Fruit fly (Drosophila melanogaster) whole organism: ENCODE measurements around the gene CG44437.

Experiments
- CG8478 ChIP-seq: fragments of >200 bp; optimal IDR thresholded peaks from 2 replicates; lab custom pipeline; 2018; ENCODE audit warnings: inconsistent platforms
- Dll ChIP-seq: fragments of >200 bp; optimal IDR thresholded peaks from 2 replicates; lab custom pipeline; 2017
- EcR ChIP-seq, 2 experiments: fragments of >200 bp; optimal IDR thresholded peaks; 2 replicates each; lab custom pipeline; 2017; ENCODE audit warnings: missing biosample characterization in 2 of 2, missing genetic modification characterization in 2 of 2, missing genetic modification reagents in 2 of 2
- pan ChIP-seq: fragments of >200 bp; optimal IDR thresholded peaks from 2 replicates; lab custom pipeline; 2017
- psq ChIP-seq: fragments of >200 bp; optimal IDR thresholded peaks from 2 replicates; lab custom pipeline; 2017
- usp ChIP-seq: fragments of >200 bp; optimal IDR thresholded peaks from 2 replicates; lab custom pipeline; 2017; ENCODE audit warnings: missing biosample characterization, missing genetic modification characterization, mixed read lengths

CG44437 gene

DNA sequence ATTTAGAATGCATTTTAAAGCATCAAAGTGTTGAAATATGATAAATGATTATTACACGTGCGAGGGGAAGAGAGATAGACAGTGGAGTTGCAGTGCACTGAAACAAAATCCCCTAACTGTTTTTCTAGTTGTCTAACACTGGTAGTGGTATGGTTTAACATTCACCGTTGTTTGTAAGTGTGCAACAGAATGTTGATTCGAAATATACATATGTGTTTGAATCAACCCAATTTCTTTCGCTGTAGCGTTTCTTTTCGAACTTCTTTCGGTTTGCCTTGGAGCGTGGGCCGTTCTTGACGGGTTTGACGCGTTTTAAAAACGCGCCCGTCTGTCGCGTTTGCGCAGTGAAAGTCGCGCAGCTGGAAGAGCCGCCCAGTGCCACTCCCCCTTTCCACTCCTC lies 19.2 kb upstream of the CG44437 start:
- TF ChIP-seq pan (lab: Kevin White, UChicago) (no peak), usp (GFP tag; lab: Kevin White, UChicago) (no peak), EcR (GFP tag; optimal IDR thresholded peaks at IDR 0.05; lab: Kevin White, UChicago) (no peak), Dll (lab: Kevin White, UChicago) (no peak), CG8478 (lab: Kevin White, UChicago) (no peak), psq (lab: Kevin White, UChicago) (no peak)

DNA sequence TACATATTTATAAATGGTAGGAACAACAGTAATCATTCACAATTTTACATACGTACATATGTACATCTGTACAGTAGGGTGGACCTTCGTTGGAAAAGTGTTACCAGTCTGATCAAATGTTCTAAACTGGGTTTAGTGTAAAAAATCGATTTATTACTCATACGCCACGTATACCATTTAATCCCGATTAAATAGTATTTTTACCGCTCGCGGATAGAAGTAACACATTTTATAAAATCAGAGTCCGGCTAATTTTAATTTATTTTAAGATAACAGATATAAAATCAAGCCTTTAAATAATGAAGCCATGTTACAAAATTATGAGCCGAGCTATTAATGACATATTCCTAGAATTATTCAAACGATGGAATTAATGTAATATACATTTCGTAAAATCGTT lies 18.4 kb upstream of the CG44437 start:
- TF ChIP-seq pan (lab: Kevin White, UChicago) (no peak), usp (GFP tag; lab: Kevin White, UChicago) (no peak), Dll (lab: Kevin White, UChicago) (no peak), CG8478 (lab: Kevin White, UChicago) (no peak), EcR (GFP tag; optimal IDR thresholded peaks at IDR 0.05; lab: Kevin White, UChicago) (no peak), psq (lab: Kevin White, UChicago) (no peak)

DNA sequence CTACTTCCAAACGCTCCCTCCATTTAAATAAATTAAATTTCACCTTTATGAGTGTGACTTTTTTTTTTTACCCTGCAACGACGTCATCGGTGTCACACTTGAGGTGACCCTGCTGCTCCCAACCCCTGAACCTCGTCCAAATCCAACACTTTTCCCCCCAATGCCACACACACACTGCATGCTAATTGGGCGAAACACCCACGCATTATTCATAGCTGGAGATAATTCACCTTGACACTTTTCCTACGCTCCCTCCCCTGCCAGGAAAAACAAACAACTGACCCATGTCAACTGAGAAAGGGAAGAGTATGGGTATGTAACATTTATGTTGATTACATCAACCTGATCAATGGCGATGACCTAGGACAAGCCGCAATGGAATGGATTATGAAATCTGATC lies 17.2 kb upstream of the CG44437 start:
- no peak for TF ChIP-seq psq (lab: Kevin White, UChicago)
- no peak for TF ChIP-seq pan (lab: Kevin White, UChicago)
- TF ChIP-seq usp (GFP tag; lab: Kevin White, UChicago): no peak

dm6 chrX:13214056-13214455 lies 12.0 kb upstream of the CG44437 start:
- TF ChIP-seq psq (lab: Kevin White, UChicago): no peak
- TF ChIP-seq Dll (lab: Kevin White, UChicago): no peak
- TF ChIP-seq EcR (GFP tag; optimal IDR thresholded peaks at IDR 0.05; lab: Kevin White, UChicago): no peak
- no peak for TF ChIP-seq usp (GFP tag; lab: Kevin White, UChicago)
- TF ChIP-seq CG8478 (lab: Kevin White, UChicago): no peak
- TF ChIP-seq pan (lab: Kevin White, UChicago): no peak

- TF ChIP-seq usp (GFP tag; lab: Kevin White, UChicago) (no peak), CG8478 (lab: Kevin White, UChicago) (no peak), EcR (GFP tag; optimal IDR thresholded peaks at IDR 0.05; lab: Kevin White, UChicago) (no peak), Dll (lab: Kevin White, UChicago) (no peak), psq (lab: Kevin White, UChicago) (no peak), pan (lab: Kevin White, UChicago) (no peak)
Observed at dm6 chrX:13212138-13212481, 10.0 kb upstream of the CG44437 start, which contains the start of gene REG. TSS of gene REG (plus strand) at chrX:13212325.

dm6 chrX:13211357-13212137 lies 9.5 kb upstream of the CG44437 start, which contains the start of gene sno:
TSS of gene sno (minus strand) at chrX:13211674.
- TF ChIP-seq usp (GFP tag; lab: Kevin White, UChicago) (no peak), pan (lab: Kevin White, UChicago) (no peak), EcR (GFP tag; optimal IDR thresholded peaks at IDR 0.05; lab: Kevin White, UChicago) (no peak)

dm6 chrX:13210429-13210828 lies 8.4 kb upstream of the CG44437 start:
- TF ChIP-seq EcR (GFP tag; optimal IDR thresholded peaks at IDR 0.05; lab: Kevin White, UChicago) (no peak), usp (GFP tag; lab: Kevin White, UChicago) (no peak)

- TF ChIP-seq Dll (lab: Kevin White, UChicago) (no peak), pan (lab: Kevin White, UChicago) (no peak), usp (GFP tag; lab: Kevin White, UChicago) (no peak), EcR (GFP tag; optimal IDR thresholded peaks at IDR 0.05; lab: Kevin White, UChicago) (no peak), psq (lab: Kevin White, UChicago) (no peak), CG8478 (lab: Kevin White, UChicago) (no peak)
Observed at dm6 chrX:13209410-13209809, 7.3 kb upstream of the CG44437 start.

DNA sequence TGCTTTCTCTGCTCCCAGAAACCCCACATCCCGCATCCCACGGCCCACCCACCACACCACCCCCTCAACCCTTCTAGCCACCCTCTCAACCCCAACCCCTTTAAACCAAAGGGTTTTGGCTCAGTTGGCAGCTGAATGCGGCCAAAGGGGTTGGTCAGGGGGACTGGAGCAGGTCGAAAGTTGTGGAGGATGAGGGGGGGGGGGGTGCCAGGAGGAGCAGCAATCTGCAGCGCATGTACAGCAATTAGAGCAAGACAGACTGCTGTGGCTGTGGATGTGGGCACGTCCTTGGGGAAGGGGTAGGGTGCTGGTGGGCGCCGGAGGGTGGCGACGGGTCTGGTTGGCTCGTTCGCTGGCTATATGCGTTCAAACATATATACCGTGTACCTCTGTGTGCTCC lies 6.5 kb upstream of the CG44437 start:
- TF ChIP-seq Dll (lab: Kevin White, UChicago) (no peak), CG8478 (lab: Kevin White, UChicago) (no peak), psq (lab: Kevin White, UChicago) (no peak), EcR (GFP tag; optimal IDR thresholded peaks at IDR 0.05; lab: Kevin White, UChicago) (no peak), usp (GFP tag; lab: Kevin White, UChicago) (no peak), pan (lab: Kevin White, UChicago) (no peak)

- TF ChIP-seq psq (lab: Kevin White, UChicago): no peak
- TF ChIP-seq usp (GFP tag; lab: Kevin White, UChicago): no peak
- TF ChIP-seq CG8478 (lab: Kevin White, UChicago): no peak
- no peak for TF ChIP-seq EcR (GFP tag; optimal IDR thresholded peaks at IDR 0.05; lab: Kevin White, UChicago)
- no peak for TF ChIP-seq Dll (lab: Kevin White, UChicago)
- TF ChIP-seq pan (lab: Kevin White, UChicago): no peak
Observed at dm6 chrX:13208075-13208474, 6.0 kb upstream of the CG44437 start.

- no peak for TF ChIP-seq pan (lab: Kevin White, UChicago)
- TF ChIP-seq usp (GFP tag; lab: Kevin White, UChicago): no peak
- TF ChIP-seq EcR (GFP tag; optimal IDR thresholded peaks at IDR 0.05; lab: Kevin White, UChicago): no peak
- no peak for TF ChIP-seq Dll (lab: Kevin White, UChicago)
- TF ChIP-seq CG8478 (lab: Kevin White, UChicago): no peak
Observed at dm6 chrX:13204718-13205117, 2.7 kb upstream of the CG44437 start.

DNA sequence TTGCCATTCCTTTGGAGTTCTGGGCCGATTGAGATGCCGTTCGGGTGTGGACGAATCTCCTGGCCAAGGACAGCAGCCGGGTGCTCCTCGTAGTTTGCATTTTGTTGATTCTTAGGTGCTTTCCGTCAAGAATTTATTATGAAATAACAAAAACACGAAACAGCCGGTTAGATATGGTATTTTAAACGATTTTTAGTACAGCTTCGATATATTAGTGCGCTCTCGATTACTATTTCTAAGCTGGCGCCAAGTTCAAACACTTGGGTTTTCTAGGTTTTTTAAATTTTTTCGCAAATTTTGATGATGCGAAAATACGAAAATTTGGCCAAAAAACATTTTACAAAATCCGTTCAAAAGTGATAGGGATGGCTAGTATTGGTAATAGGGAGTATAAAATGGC lies 7.8 kb downstream of the CG44437 start, which contains the start of gene Coq5:
TSS of gene Coq5 (minus strand) at position 303 of the 400 bp plus-strand sequence.
- TF ChIP-seq pan (lab: Kevin White, UChicago) (no peak), CG8478 (lab: Kevin White, UChicago) (no peak), psq (lab: Kevin White, UChicago) (no peak), EcR (GFP tag; optimal IDR thresholded peaks at IDR 0.05; lab: Kevin White, UChicago) (no peak), usp (GFP tag; lab: Kevin White, UChicago) (no peak)
